Worm (Caenorhabditis elegans): ENCODE results near the gene C39H7.4.
A peak's percentile ranks its signal among the peaks of the same experiment; 100 is the strongest.

Gene C39H7.4

DNA sequence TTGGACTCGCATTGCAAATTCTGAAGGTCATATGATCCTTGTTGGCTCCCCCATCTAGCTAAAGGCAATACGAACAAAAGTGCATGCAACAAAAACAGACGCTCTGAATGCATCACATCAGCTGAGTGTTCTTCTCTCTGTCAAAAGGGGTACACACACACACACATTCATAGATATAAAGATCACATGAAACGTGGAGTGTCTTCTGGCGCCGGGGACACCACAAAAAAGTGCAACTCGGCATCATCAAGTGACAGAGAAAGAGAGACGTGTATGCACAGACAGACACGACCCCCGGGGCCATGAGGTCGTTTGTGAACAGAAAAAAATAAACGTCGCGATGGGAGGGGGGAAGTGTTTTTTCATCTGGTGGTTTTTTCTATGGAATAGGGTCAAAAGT is 7.1 kb downstream of the C39H7.4 start (continued):
- TF ChIP-seq attf-4 (tag; optimal IDR thresholded peaks at IDR 0.05) (no peak), fkh-10 (GFP tag; optimal IDR thresholded peaks at IDR 0.05) (peak; percentile 62), lir-3 (tag; optimal IDR thresholded peaks at IDR 0.05) (no peak)

DNA sequence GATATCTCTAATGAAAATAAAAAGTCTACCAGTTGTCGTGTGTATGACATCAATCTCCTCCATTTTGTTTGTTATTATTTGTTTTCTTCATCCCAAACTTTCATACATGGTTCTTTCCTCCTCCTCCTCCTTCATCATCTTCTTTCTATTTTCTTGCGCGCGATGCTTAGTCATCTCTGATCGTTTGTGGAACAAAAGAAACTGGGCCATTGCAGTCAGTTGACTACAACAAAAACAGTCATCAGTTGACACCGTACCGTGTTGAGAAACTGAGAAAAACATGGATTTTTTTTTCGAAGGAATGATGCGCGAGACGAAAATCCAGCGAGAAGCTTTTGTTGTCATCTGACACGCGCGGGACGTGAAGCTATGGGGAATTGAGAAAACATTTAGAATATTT is 9.2 kb downstream of the C39H7.4 start:
- TF ChIP-seq hlh-30 (tag; optimal IDR thresholded peaks at IDR 0.05; ENCODE audit: insufficient read depth) = peak; percentile 92
- peak; percentile 20; the same call in 1 of the 2 replicates for TF ChIP-seq dmd-6 (GFP tag; IDR thresholded peaks at IDR 0.05)
- no peak for TF ChIP-seq aha-1 (tag)
- peak; percentile 40 for TF ChIP-seq ama-1 (optimal IDR thresholded peaks at IDR 0.05)
- peak; percentile 71 for TF ChIP-seq nhr-28 (tag; optimal IDR thresholded peaks at IDR 0.05)
- TF ChIP-seq ceh-28 (tag; optimal IDR thresholded peaks at IDR 0.05) = no peak
- no peak for TF ChIP-seq zag-1 (tag; optimal IDR thresholded peaks at IDR 0.05)
- no peak for TF ChIP-seq mxl-3 (GFP tag; optimal IDR thresholded peaks at IDR 0.05)
- peak; percentile 71 for TF ChIP-seq hlh-11 (tag; optimal IDR thresholded peaks at IDR 0.05)
- no peak for TF ChIP-seq zfp-2 (tag; optimal IDR thresholded peaks at IDR 0.05)
- TF ChIP-seq nhr-6 (tag; optimal IDR thresholded peaks at IDR 0.05) = peak; percentile 70
- no peak for TF ChIP-seq snpc-4 (tag; optimal IDR thresholded peaks at IDR 0.05)
- TF ChIP-seq cey-2 (tag; optimal IDR thresholded peaks at IDR 0.05; ENCODE audit: borderline replicate concordance, insufficient read depth) = peak; percentile 22
- TF ChIP-seq dve-1 (tag; optimal IDR thresholded peaks at IDR 0.05; ENCODE audit: insufficient read depth) = peak; percentile 54
- no peak; the same call in 1 of the 2 replicates for TF ChIP-seq pha-4 (GFP tag; IDR thresholded peaks at IDR 0.05)
- peak; percentile 30 for TF ChIP-seq pha-4 (tag; optimal IDR thresholded peaks at IDR 0.05)
- TF ChIP-seq ZK337.2 (GFP tag; IDR thresholded peaks at IDR 0.05) = no peak
- TF ChIP-seq pqm-1 (tag; optimal IDR thresholded peaks at IDR 0.05) = no peak
- peak in 1 of 2 experiments; percentile 61 for TF ChIP-seq mdl-1 (tag; optimal IDR thresholded peaks at IDR 0.05)

DNA sequence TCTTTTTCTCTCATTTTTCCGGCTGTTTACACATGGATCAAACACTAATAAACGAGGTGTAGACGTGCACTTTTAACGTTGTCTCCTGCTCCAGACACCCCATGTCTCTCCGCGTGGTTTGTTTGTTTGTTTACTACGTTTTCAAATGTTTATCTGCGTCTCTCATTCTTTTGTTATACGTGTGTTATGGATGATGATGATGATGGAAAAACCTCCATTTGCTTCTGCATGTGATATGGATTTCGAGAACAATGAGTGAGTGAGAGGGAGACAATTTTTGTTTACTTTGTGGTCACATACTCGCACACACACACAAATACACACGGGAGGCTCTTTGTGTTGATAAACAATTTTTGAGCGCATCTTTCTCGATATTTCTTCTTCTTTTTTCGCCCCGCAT is 9.9 kb downstream of the C39H7.4 start:
- TF ChIP-seq nhr-28 (tag; optimal IDR thresholded peaks at IDR 0.05) = peak; percentile 51
- no peak for TF ChIP-seq lim-7 (GFP tag; IDR thresholded peaks at IDR 0.05)
- 0 out of 2 replicates have a peak, but pooled peaks have one; percentile 5 for TF ChIP-seq set-16 (GFP tag; IDR thresholded peaks at IDR 0.05)
- no peak for TF ChIP-seq mes-2 (tag; optimal IDR thresholded peaks at IDR 0.05; ENCODE audit: poor library complexity, severe bottlenecking)
- no peak for TF ChIP-seq lir-3 (tag; optimal IDR thresholded peaks at IDR 0.05)
- TF ChIP-seq hlh-11 (tag; optimal IDR thresholded peaks at IDR 0.05) = peak; percentile 92
- peak; percentile 66 to 98 for TF ChIP-seq daf-16 (GFP tag; optimal IDR thresholded peaks at IDR 0.05)
- peak; percentile 99 for TF ChIP-seq daf-16 (tag; optimal IDR thresholded peaks at IDR 0.05)
- no peak for TF ChIP-seq ces-1 (GFP tag; optimal IDR thresholded peaks at IDR 0.05)
- no peak for TF ChIP-seq sdz-12 (GFP tag; optimal IDR thresholded peaks at IDR 0.05)
- no peak for TF ChIP-seq nhr-6 (tag; optimal IDR thresholded peaks at IDR 0.05)
- peak; percentile 54 for TF ChIP-seq T26A8.4 (GFP tag; IDR thresholded peaks at IDR 0.05)
- TF ChIP-seq zip-2 (tag; optimal IDR thresholded peaks at IDR 0.05) = no peak
- TF ChIP-seq daf-12 (tag; optimal IDR thresholded peaks at IDR 0.05) = no peak
- no peak for TF ChIP-seq Y5F2A.4 (GFP tag; optimal IDR thresholded peaks at IDR 0.05)
- no peak for TF ChIP-seq lin-39 (tag; optimal IDR thresholded peaks at IDR 0.05)
- TF ChIP-seq zfp-3 (GFP tag; conservative IDR thresholded peaks at IDR 0.05) = no peak
- no peak for TF ChIP-seq ZK337.2 (GFP tag; IDR thresholded peaks at IDR 0.05)
- no peak for TF ChIP-seq dmd-9 (GFP tag; IDR thresholded peaks at IDR 0.05)
- TF ChIP-seq vab-7 (GFP tag; IDR thresholded peaks at IDR 0.05) = no peak
- TF ChIP-seq ceh-32 (tag; optimal IDR thresholded peaks at IDR 0.05; ENCODE audit: poor library complexity) = no peak
- TF ChIP-seq Y105C5A.15 (GFP tag; IDR thresholded peaks at IDR 0.05) = no peak
- peak; percentile 82 for TF ChIP-seq mep-1 (tag; optimal IDR thresholded peaks at IDR 0.05)
- TF ChIP-seq tra-1 (GFP tag; IDR thresholded peaks at IDR 0.05) = no peak
- no peak for TF ChIP-seq madf-5 (GFP tag; IDR thresholded peaks at IDR 0.05)
- no peak for TF ChIP-seq nhr-25 (tag; optimal IDR thresholded peaks at IDR 0.05; ENCODE audit: borderline replicate concordance, insufficient read depth)
- TF ChIP-seq ztf-11 (tag; optimal IDR thresholded peaks at IDR 0.05) = no peak
- TF ChIP-seq arid-1 (GFP tag; conservative IDR thresholded peaks at IDR 0.05) = no peak
- peak; percentile 98 for TF ChIP-seq aha-1 (tag)
- peak; percentile 98 for TF ChIP-seq hlh-30 (tag; optimal IDR thresholded peaks at IDR 0.05; ENCODE audit: insufficient read depth)
- peak; percentile 69 for TF ChIP-seq rbr-2 (tag; optimal IDR thresholded peaks at IDR 0.05)
- TF ChIP-seq lin-1 (GFP tag; IDR thresholded peaks at IDR 0.05) = no peak
- TF ChIP-seq lsy-2 (tag; optimal IDR thresholded peaks at IDR 0.05) = peak; percentile 39 to 84
